Fruit fly (Drosophila melanogaster) whole organism, larva: ENCODE results near the gene Rab9D.

ENCODE experiments used
- noc ChIP-seq: fragments of 200-800 bp; sonication (Bioruptor generic); optimal IDR thresholded peaks from 3 replicates; lab custom pipeline; 2019; ENCODE audit warnings: missing biosample characterization, mild to moderate bottlenecking, missing genetic modification characterization, moderate library complexity

Gene Rab9D

dm6 chrX:10588789-10589188 lies at the start of gene Rab9D:
TSS of gene Rab9D (plus strand) at chrX:10589089.
- no peak for TF ChIP-seq noc (tag; lab: Kevin White, UChicago)

dm6 chrX:10540463-10540862 lies 48.4 kb upstream of the Rab9D start:
- no peak for TF ChIP-seq noc (tag; lab: Kevin White, UChicago)

- TF ChIP-seq noc (tag; lab: Kevin White, UChicago), result no peak
Measured at dm6 chrX:10543303-10543702, 45.6 kb upstream of the Rab9D start.

- no peak for TF ChIP-seq noc (tag; lab: Kevin White, UChicago)
Measured at dm6 chrX:10544287-10544686, 44.6 kb upstream of the Rab9D start.

dm6 chrX:10546034-10546433 lies 42.9 kb upstream of the Rab9D start:
- TF ChIP-seq noc (tag; lab: Kevin White, UChicago), result no peak

dm6 chrX:10546631-10547030 lies 42.3 kb upstream of the Rab9D start:
- TF ChIP-seq noc (tag; lab: Kevin White, UChicago), result peak; percentile 2

- TF ChIP-seq noc (tag; lab: Kevin White, UChicago), result peak; percentile 0
Measured at dm6 chrX:10547070-10547856, 41.6 kb upstream of the Rab9D start.

dm6 chrX:10547857-10548135 lies 41.1 kb upstream of the Rab9D start:
- no peak for TF ChIP-seq noc (tag; lab: Kevin White, UChicago)

- no peak for TF ChIP-seq noc (tag; lab: Kevin White, UChicago)
Measured at dm6 chrX:10549050-10549449, 39.8 kb upstream of the Rab9D start.

dm6 chrX:10557432-10557831 lies 31.5 kb upstream of the Rab9D start:
- TF ChIP-seq noc (tag; lab: Kevin White, UChicago), result no peak

- no peak for TF ChIP-seq noc (tag; lab: Kevin White, UChicago)
Measured at dm6 chrX:10558060-10558459, 30.8 kb upstream of the Rab9D start.

dm6 chrX:10561433-10561832 lies 27.5 kb upstream of the Rab9D start:
- peak; percentile 63 for TF ChIP-seq noc (tag; lab: Kevin White, UChicago)

dm6 chrX:10564145-10564544 lies 24.7 kb upstream of the Rab9D start:
- no peak for TF ChIP-seq noc (tag; lab: Kevin White, UChicago)

- no peak for TF ChIP-seq noc (tag; lab: Kevin White, UChicago)
Measured at dm6 chrX:10566491-10566890, 22.4 kb upstream of the Rab9D start, which contains the start of gene CG15296. TSS of gene CG15296 (minus strand) at chrX:10566591.

dm6 chrX:10570142-10570756 lies 18.6 kb upstream of the Rab9D start:
- TF ChIP-seq noc (tag; lab: Kevin White, UChicago), result no peak

- no peak for TF ChIP-seq noc (tag; lab: Kevin White, UChicago)
Measured at dm6 chrX:10573554-10573953, 15.3 kb upstream of the Rab9D start.

dm6 chrX:10576993-10577392 lies 11.9 kb upstream of the Rab9D start:
- TF ChIP-seq noc (tag; lab: Kevin White, UChicago), result no peak
